Worm (Caenorhabditis elegans) whole organism, L4 larva: ENCODE results near the gene F56H9.9.

Experiments used
- F44E2.7 ChIP-seq: fragments of 200-800 bp; sonication (Bioruptor generic); IDR thresholded peaks from 2 replicates; pipeline ENCODE4 v2.1.2; 2022; ENCODE audit warnings: missing genetic modification characterization, missing compliant biosample characterization
- F49E8.2 ChIP-seq: sonication (generic microtip); optimal IDR thresholded peaks from 2 replicates; lab custom pipeline; 2016; ENCODE audit warnings: missing compliant biosample characterization, mild to moderate bottlenecking, missing genetic modification characterization, borderline replicate concordance
- Y75B8A.6 ChIP-seq: fragments of 200-800 bp; sonication (Bioruptor generic); IDR thresholded peaks from 2 replicates; pipeline ENCODE4 v1.3.6; 2022; ENCODE audit warnings: missing genetic modification reagents, missing genetic modification characterization, missing compliant biosample characterization
- ZK546.5 ChIP-seq, 2 experiments: sonication (generic microtip); optimal IDR thresholded peaks; 2 replicates each; lab custom pipeline; 2017; ENCODE audit warnings: missing biosample characterization in 2 of 2, missing genetic modification characterization in 2 of 2
- aha-1 ChIP-seq: fragments of 150-350 bp; peaks from one replicate; lab custom pipeline; 2014; ENCODE audit warnings: missing biosample characterization, missing genetic modification characterization
- arid-1 ChIP-seq: fragments of 200-800 bp; sonication (Bioruptor generic); conservative IDR thresholded peaks from 2 replicates; pipeline ENCODE4 v1.3.6; 2022; ENCODE audit warnings: missing genetic modification reagents, missing genetic modification characterization, missing compliant biosample characterization
- ceh-28 ChIP-seq: fragments of 150-350 bp; optimal IDR thresholded peaks from 2 replicates; lab custom pipeline; 2014; ENCODE audit warnings: missing biosample characterization, missing genetic modification reagents, missing genetic modification characterization
- ceh-62 ChIP-seq: sonication (generic microtip); optimal IDR thresholded peaks from 2 replicates; lab custom pipeline; 2017; ENCODE audit warnings: missing biosample characterization, missing genetic modification characterization
- ceh-82 ChIP-seq: sonication (generic microtip); optimal IDR thresholded peaks from 2 replicates; lab custom pipeline; 2017; ENCODE audit warnings: missing biosample characterization, missing genetic modification characterization
- daf-12 ChIP-seq: fragments of 150-350 bp; optimal IDR thresholded peaks from 2 replicates; lab custom pipeline; 2014; ENCODE audit warnings: missing biosample characterization, missing genetic modification reagents, missing genetic modification characterization
- daf-16 ChIP-seq, 3 experiments: sonication (generic microtip); optimal IDR thresholded peaks; 2 replicates each; lab custom pipeline; 2016 to 2017; ENCODE audit warnings: missing genetic modification characterization in 3 of 3, missing genetic modification reagents in 3 of 3, mild to moderate bottlenecking in 2 of 3, missing compliant biosample characterization in 2 of 3, missing biosample characterization in 1 of 3, moderate library complexity in 1 of 3
- dmd-6 ChIP-seq: fragments of 200-800 bp; sonication (Bioruptor generic); IDR thresholded peaks from 2 replicates; pipeline ENCODE4 v1.3.6; 2022; ENCODE audit warnings: missing genetic modification reagents, missing genetic modification characterization, missing compliant biosample characterization
- dmd-9 ChIP-seq: fragments of 200-800 bp; sonication (Bioruptor generic); IDR thresholded peaks from 2 replicates; pipeline ENCODE4 v1.3.6; 2022; ENCODE audit warnings: missing genetic modification reagents, missing genetic modification characterization, missing compliant biosample characterization
- duxl-1 ChIP-seq: sonication (generic microtip); optimal IDR thresholded peaks from 2 replicates; lab custom pipeline; 2016; ENCODE audit warnings: mild to moderate bottlenecking, missing genetic modification characterization, moderate library complexity, missing compliant biosample characterization; ENCODE audit not compliant: poor library complexity
- dve-1 ChIP-seq: sonication (generic microtip); optimal IDR thresholded peaks from 2 replicates; lab custom pipeline; 2017; ENCODE audit warnings: antibody characterized with exemption, mild to moderate bottlenecking, missing genetic modification characterization, missing compliant biosample characterization; ENCODE audit not compliant: insufficient read depth
- hlh-30 ChIP-seq: sonication (generic microtip); optimal IDR thresholded peaks from 2 replicates; lab custom pipeline; 2017; ENCODE audit warnings: antibody characterized with exemption, mild to moderate bottlenecking, missing genetic modification characterization, missing compliant biosample characterization; ENCODE audit not compliant: insufficient read depth
- jun-1 ChIP-seq: fragments of 150-350 bp; optimal IDR thresholded peaks from 2 replicates; lab custom pipeline; 2014; ENCODE audit warnings: missing biosample characterization, missing genetic modification reagents, missing genetic modification characterization
- lin-39 ChIP-seq: fragments of 150-350 bp; optimal IDR thresholded peaks from 2 replicates; lab custom pipeline; 2014; ENCODE audit warnings: missing biosample characterization, missing genetic modification reagents, missing genetic modification characterization
- lsy-2 ChIP-seq, 2 experiments: fragments of 150-350 bp in 1 of 2; sonication (generic microtip) in 1 of 2; optimal IDR thresholded peaks; 2 replicates each; lab custom pipeline; 2014 to 2017; ENCODE audit warnings: missing biosample characterization in 2 of 2, missing genetic modification characterization in 2 of 2
- madf-5 ChIP-seq, 2 experiments: fragments of 200-800 bp; sonication (Bioruptor generic); IDR thresholded peaks; 2 replicates each; pipeline ENCODE4 v1.3.6; 2022; ENCODE audit warnings: missing compliant biosample characterization in 2 of 2, missing genetic modification characterization in 2 of 2
- madf-9 ChIP-seq: fragments of 200-800 bp; sonication (Bioruptor generic); conservative IDR thresholded peaks from 2 replicates; pipeline ENCODE4 v1.3.6; 2022; ENCODE audit warnings: missing genetic modification reagents, missing genetic modification characterization, missing compliant biosample characterization
- mep-1 ChIP-seq: fragments of 150-350 bp; sonication (generic microtip); optimal IDR thresholded peaks from 3 replicates; lab custom pipeline; 2014; ENCODE audit warnings: missing biosample characterization, missing genetic modification characterization
- mes-2 ChIP-seq: sonication (generic microtip); optimal IDR thresholded peaks from 2 replicates; lab custom pipeline; 2016; ENCODE audit warnings: missing genotype, mild to moderate bottlenecking, missing genetic modification characterization, missing compliant biosample characterization; ENCODE audit not compliant: poor library complexity, severe bottlenecking
- mxl-3 ChIP-seq: fragments of 200-800 bp; sonication (Bioruptor generic); optimal IDR thresholded peaks from 2 replicates; lab custom pipeline; 2018; ENCODE audit warnings: mild to moderate bottlenecking, missing genetic modification characterization, missing compliant biosample characterization
- nhr-11 ChIP-seq: fragments of 150-350 bp; optimal IDR thresholded peaks from 2 replicates; lab custom pipeline; 2014; ENCODE audit warnings: missing biosample characterization, missing genetic modification characterization
- nhr-237 ChIP-seq: sonication (generic microtip); optimal IDR thresholded peaks from 2 replicates; lab custom pipeline; 2017; ENCODE audit warnings: missing biosample characterization, missing genetic modification characterization
- nhr-28 ChIP-seq: fragments of 150-350 bp; optimal IDR thresholded peaks from 2 replicates; lab custom pipeline; 2014; ENCODE audit warnings: missing biosample characterization, missing genetic modification characterization
- nhr-48 ChIP-seq: sonication (generic microtip); optimal IDR thresholded peaks from 2 replicates; lab custom pipeline; 2016; ENCODE audit warnings: mild to moderate bottlenecking, missing genetic modification characterization, missing compliant biosample characterization
- nhr-6 ChIP-seq: fragments of 150-350 bp; optimal IDR thresholded peaks from 2 replicates; lab custom pipeline; 2014; ENCODE audit warnings: missing biosample characterization, missing genetic modification characterization
- nhr-76 ChIP-seq: fragments of 150-350 bp; optimal IDR thresholded peaks from 2 replicates; lab custom pipeline; 2014; ENCODE audit warnings: missing biosample characterization, missing genetic modification characterization
- nhr-77 ChIP-seq: fragments of 150-350 bp; optimal IDR thresholded peaks from 2 replicates; lab custom pipeline; 2014; ENCODE audit warnings: missing biosample characterization, missing genetic modification characterization
- pqm-1 ChIP-seq: sonication (generic microtip); optimal IDR thresholded peaks from 2 replicates; lab custom pipeline; 2017; ENCODE audit warnings: missing biosample characterization, missing genetic modification characterization
- sdz-12 ChIP-seq: fragments of 200-800 bp; sonication (Bioruptor generic); optimal IDR thresholded peaks from 2 replicates; lab custom pipeline; 2018; ENCODE audit warnings: mild to moderate bottlenecking, missing genetic modification characterization, missing compliant biosample characterization
- snpc-1.2 ChIP-seq: fragments of 200-800 bp; sonication (Bioruptor generic); IDR thresholded peaks from 2 replicates; pipeline ENCODE4 v1.3.6; 2022; ENCODE audit warnings: missing genetic modification reagents, missing genetic modification characterization, missing compliant biosample characterization
- unc-39 ChIP-seq: sonication (generic microtip); optimal IDR thresholded peaks from 2 replicates; lab custom pipeline; 2017; ENCODE audit warnings: missing biosample characterization, missing genetic modification characterization
- unc-62 ChIP-seq, 3 experiments: fragments of 150-350 bp in 1 of 3; sonication (generic microtip); optimal IDR thresholded peaks in 2 of 3; peaks in 1 of 3; 1 replicate in 1 of 3; 2 replicates in 2 of 3; lab custom pipeline; 2014 to 2017; ENCODE audit warnings: missing biosample characterization in 3 of 3, missing genetic modification characterization in 3 of 3, missing genetic modification reagents in 3 of 3, missing genotype in 1 of 3
- vab-7 ChIP-seq: fragments of 200-800 bp; sonication (Bioruptor generic); IDR thresholded peaks from 2 replicates; pipeline ENCODE4 v1.3.6; 2022; ENCODE audit warnings: missing genetic modification reagents, missing genetic modification characterization, missing compliant biosample characterization
- zfp-2 ChIP-seq: sonication (generic microtip); optimal IDR thresholded peaks from 2 replicates; lab custom pipeline; 2016; ENCODE audit warnings: mild to moderate bottlenecking, missing genetic modification characterization, missing compliant biosample characterization
- zip-11 ChIP-seq: fragments of 200-800 bp; sonication (Bioruptor generic); IDR thresholded peaks from 2 replicates; pipeline ENCODE4 v1.3.6; 2022; ENCODE audit warnings: missing genetic modification characterization, missing compliant biosample characterization
- ztf-11 ChIP-seq: fragments of 150-350 bp; optimal IDR thresholded peaks from 2 replicates; lab custom pipeline; 2014; ENCODE audit warnings: missing biosample characterization, missing genetic modification characterization
- ztf-7 ChIP-seq: fragments of 150-350 bp; optimal IDR thresholded peaks from 2 replicates; lab custom pipeline; 2014; ENCODE audit warnings: missing biosample characterization, missing genetic modification characterization

F56H9.9 gene

DNA sequence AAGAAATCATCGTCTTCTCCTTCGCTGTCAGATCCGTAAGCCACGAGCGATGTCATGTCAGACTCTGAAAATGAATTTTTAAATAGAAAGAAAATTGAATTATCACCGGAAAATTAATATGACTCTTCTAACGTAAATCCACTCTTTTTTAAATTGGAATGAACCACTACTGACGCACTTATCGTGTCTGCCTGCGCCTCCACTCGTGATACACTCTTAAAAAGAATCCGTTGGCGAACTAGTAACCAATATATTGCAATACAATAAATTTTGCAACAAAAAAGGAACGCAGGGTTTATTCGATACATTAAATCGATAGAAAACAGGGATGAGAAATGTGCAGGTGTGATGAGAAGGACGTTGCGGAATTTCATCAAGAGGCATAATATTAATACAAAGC, 35.2 kb upstream of the F56H9.9 start, which contains the start of gene ccch-3 (continued):
- TF ChIP-seq nhr-48 (tag; lab: Kevin White, UChicago) (no peak), jun-1 (tag; lab: Kevin White, UChicago) (no peak), dmd-9 (GFP tag; lab: Robert Waterston, UW) (no peak), ceh-28 (tag; lab: Kevin White, UChicago) (no peak), ceh-82 (tag; lab: Kevin White, UChicago) (no peak), F49E8.2 (tag; lab: Kevin White, UChicago) (no peak), madf-9 (GFP tag; lab: Robert Waterston, UW) (no peak), mxl-3 (GFP tag; lab: Kevin White, UChicago) (peak; percentile 33), ztf-7 (tag; lab: Kevin White, UChicago) (no peak), snpc-1.2 (peak; percentile 63; the same call in 1 of the 2 replicates), arid-1 (GFP tag; lab: Robert Waterston, UW) (0 out of 2 replicates have a peak, but pooled peaks have one; percentile 17)
- TF ChIP-seq, all 104 proteins: peak for 30

DNA sequence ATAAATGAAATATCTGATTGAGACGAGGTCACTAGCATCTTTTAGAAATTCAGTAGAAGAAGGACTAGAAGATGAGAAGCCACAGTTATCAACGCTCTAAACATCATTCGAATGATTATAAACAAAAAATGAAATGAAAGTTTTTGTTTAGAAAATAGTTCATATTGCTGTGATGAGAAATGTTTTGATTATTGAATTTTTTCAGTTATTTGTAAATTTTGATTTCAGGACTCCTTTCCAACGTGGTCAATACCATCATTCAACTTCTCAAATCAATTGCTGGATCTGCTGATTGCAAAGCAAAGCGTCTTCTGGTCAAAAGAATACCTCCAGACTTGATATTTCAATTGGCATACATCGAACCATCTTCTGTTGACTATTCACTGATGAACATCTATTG, 33.9 kb upstream of the F56H9.9 start, which contains the start of gene W05B10.6:
Gene W05B10.6 (minus strand): TSS at position 101 of the 400 bp plus-strand sequence.
- TF ChIP-seq duxl-1 (tag; lab: Kevin White, UChicago), result no peak
- no peak for TF ChIP-seq Y75B8A.6 (GFP tag; lab: Robert Waterston, UW)
- TF ChIP-seq vab-7 (GFP tag; lab: Robert Waterston, UW), result no peak
- no peak for TF ChIP-seq F44E2.7 (GFP tag; lab: Robert Waterston, UW)
- TF ChIP-seq ceh-62, result no peak
- TF ChIP-seq ztf-11 (tag; lab: Kevin White, UChicago), result no peak
- TF ChIP-seq nhr-11 (tag; lab: Kevin White, UChicago), result no peak
- TF ChIP-seq ZK546.5 (tag; optimal IDR thresholded peaks at IDR 0.05; lab: Kevin White, UChicago), result no peak
- TF ChIP-seq nhr-6, result no peak
- TF ChIP-seq daf-16 (GFP tag; optimal IDR thresholded peaks at IDR 0.05; lab: Kevin White, UChicago), result no peak
- TF ChIP-seq daf-16 (tag; optimal IDR thresholded peaks at IDR 0.05; lab: Kevin White, UChicago), result no peak
- TF ChIP-seq, all 104 proteins: peak for 0

ce11 chrV:12649636-12650035, 25.4 kb upstream of the F56H9.9 start, which contains the start of gene lin-25:
Gene lin-25, plus strand, starts transcription at chrV:12649925.
- TF ChIP-seq nhr-6 (peak; percentile 36), aha-1 (tag; lab: Kevin White, UChicago) (no peak), mxl-3 (GFP tag; lab: Kevin White, UChicago) (peak; percentile 52), nhr-28 (tag; lab: Kevin White, UChicago) (peak; percentile 57), lsy-2 (tag; optimal IDR thresholded peaks at IDR 0.05; lab: Kevin White, UChicago) (peak in 1 of 2 experiments; percentile 54), nhr-11 (tag; lab: Kevin White, UChicago) (no peak), pqm-1 (tag; lab: Kevin White, UChicago) (peak; percentile 27), hlh-30 (tag; lab: Kevin White, UChicago) (no peak)

- TF ChIP-seq zip-11 (GFP tag; lab: Robert Waterston, UW), result no peak
- no peak for TF ChIP-seq nhr-28 (tag; lab: Kevin White, UChicago)
- no peak for TF ChIP-seq dve-1 (tag; lab: Kevin White, UChicago)
- no peak for TF ChIP-seq dmd-9 (GFP tag; lab: Robert Waterston, UW)
- no peak for TF ChIP-seq mep-1 (tag; lab: Kevin White, UChicago)
- TF ChIP-seq daf-16 (GFP tag; optimal IDR thresholded peaks at IDR 0.05; lab: Kevin White, UChicago), result no peak
- no peak for TF ChIP-seq daf-16 (tag; optimal IDR thresholded peaks at IDR 0.05; lab: Kevin White, UChicago)
- no peak for TF ChIP-seq nhr-76 (tag; lab: Kevin White, UChicago)
- TF ChIP-seq dmd-6 (GFP tag; lab: Robert Waterston, UW), result no peak
- TF ChIP-seq madf-5 (GFP tag; IDR thresholded peaks at IDR 0.05; lab: Robert Waterston, UW), result no peak
- no peak for TF ChIP-seq mes-2
- no peak for TF ChIP-seq zfp-2 (tag; lab: Kevin White, UChicago)
- TF ChIP-seq unc-62 (GFP tag; optimal IDR thresholded peaks at IDR 0.05 in 1 of 2; lab: Kevin White, UChicago), result no peak
- TF ChIP-seq unc-62 (tag; optimal IDR thresholded peaks at IDR 0.05; lab: Kevin White, UChicago), result no peak
- no peak for TF ChIP-seq lin-39
- no peak for TF ChIP-seq unc-39
- no peak for TF ChIP-seq daf-12 (tag; lab: Kevin White, UChicago)
- TF ChIP-seq nhr-237 (tag; lab: Kevin White, UChicago), result no peak
- TF ChIP-seq sdz-12, result no peak
- TF ChIP-seq ceh-28 (tag; lab: Kevin White, UChicago), result no peak
- no peak for TF ChIP-seq hlh-30 (tag; lab: Kevin White, UChicago)
- no peak for TF ChIP-seq nhr-77 (tag; lab: Kevin White, UChicago)
Measured at ce11 chrV:12649213-12649612, 24.9 kb upstream of the F56H9.9 start, which contains the start of gene gpa-9. Gene gpa-9, minus strand, starts transcription at chrV:12649313.
